Worm (Caenorhabditis elegans): ENCODE measurements around the gene C49H3.4.

The C49H3.4 gene

ce11 chrIV:7903359-7903758 lies 11.7 kb upstream of the C49H3.4 start, which contains the start of gene C49H3.6:
TSS of gene C49H3.6 (plus strand) at chrIV:7903738.
- TF ChIP-seq egl-18 (GFP tag; IDR thresholded peaks at IDR 0.05) (no peak), snpc-4 (GFP tag; optimal IDR thresholded peaks at IDR 0.05) (no peak), snpc-4 (tag; optimal IDR thresholded peaks at IDR 0.05) (no peak), ceh-27 (GFP tag; optimal IDR thresholded peaks at IDR 0.05) (peak; percentile 43), madf-3 (GFP tag; IDR thresholded peaks at IDR 0.05) (0 out of 2 replicates have a peak, but pooled peaks have one; percentile 28), sptf-2 (GFP tag; optimal IDR thresholded peaks at IDR 0.05) (no peak), B0019.2 (GFP tag; conservative IDR thresholded peaks at IDR 0.05) (no peak), die-1 (tag; optimal IDR thresholded peaks at IDR 0.05) (no peak), xnd-1 (tag; optimal IDR thresholded peaks at IDR 0.05) (no peak), Y67H2A.10 (GFP tag; conservative IDR thresholded peaks at IDR 0.05) (no peak), nfyb-1 (GFP tag; IDR thresholded peaks at IDR 0.05) (peak; percentile 52; the same call in 1 of the 2 replicates), cebp-2 (GFP tag; IDR thresholded peaks at IDR 0.05) (no peak), him-1 (tag; optimal IDR thresholded peaks at IDR 0.05) (no peak), efl-1 (GFP tag; optimal IDR thresholded peaks at IDR 0.05) (no peak), cebp-1 (GFP tag; IDR thresholded peaks at IDR 0.05) (no peak), cebp-1 (tag; optimal IDR thresholded peaks at IDR 0.05) (peak; percentile 29), lsl-1 (GFP tag; optimal IDR thresholded peaks at IDR 0.05) (no peak), F55B11.4 (tag; optimal IDR thresholded peaks at IDR 0.05; ENCODE audit: borderline replicate concordance, insufficient read depth) (no peak), let-526 (GFP tag; IDR thresholded peaks at IDR 0.05) (no peak), athp-1 (tag; optimal IDR thresholded peaks at IDR 0.05) (no peak), madf-6 (GFP tag; IDR thresholded peaks at IDR 0.05) (peak; percentile 19; the same call in 1 of the 2 replicates), mes-4 (tag; optimal IDR thresholded peaks at IDR 0.05) (no peak), snpc-1.3 (tag; optimal IDR thresholded peaks at IDR 0.05; ENCODE audit: insufficient read depth) (no peak), Y95B8A.8 (GFP tag; IDR thresholded peaks at IDR 0.05) (no peak), lir-1 (GFP tag; conservative IDR thresholded peaks at IDR 0.05) (no peak), ztf-26 (tag; optimal IDR thresholded peaks at IDR 0.05) (no peak), lin-35 (GFP tag; optimal IDR thresholded peaks at IDR 0.05) (peak in 1 of 3 experiments; percentile 63), attf-6 (GFP tag; IDR thresholded peaks at IDR 0.05) (no peak), chd-7 (tag; optimal IDR thresholded peaks at IDR 0.05) (no peak), nhr-27 (tag; optimal IDR thresholded peaks at IDR 0.05) (no peak)

ce11 chrIV:7906643-7907042 lies 8.4 kb upstream of the C49H3.4 start:
- TF ChIP-seq F23B12.7 (tag; optimal IDR thresholded peaks at IDR 0.05; ENCODE audit: insufficient read depth) (no peak), mes-4 (tag; optimal IDR thresholded peaks at IDR 0.05) (no peak), tbx-9 (tag; optimal IDR thresholded peaks at IDR 0.05; ENCODE audit: borderline replicate concordance) (no peak), F33H1.4 (GFP tag; IDR thresholded peaks at IDR 0.05) (no peak), hmg-20 (GFP tag; IDR thresholded peaks at IDR 0.05) (no peak), nhr-90 (tag; optimal IDR thresholded peaks at IDR 0.05) (no peak), let-607 (tag; optimal IDR thresholded peaks at IDR 0.05) (no peak), snpc-1.3 (tag; optimal IDR thresholded peaks at IDR 0.05; ENCODE audit: insufficient read depth) (no peak), efl-1 (GFP tag; optimal IDR thresholded peaks at IDR 0.05) (no peak), B0261.1 (tag; optimal IDR thresholded peaks at IDR 0.05) (no peak), ZK185.1 (tag; optimal IDR thresholded peaks at IDR 0.05; ENCODE audit: poor library complexity, severe bottlenecking) (no peak), rpc-1 (optimal IDR thresholded peaks at IDR 0.05) (no peak), rpc-1 (tag; optimal IDR thresholded peaks at IDR 0.05) (no peak), attf-6 (GFP tag; IDR thresholded peaks at IDR 0.05) (no peak)
